Fruit fly (Drosophila melanogaster): Measurements from ENCODE around the gene CG14342.

dm6 chr2L:1164294-1164693 is 39.7 kb upstream of the CG14342 start, which contains the start of gene IntS14:
- TF ChIP-seq usp (GFP tag; optimal IDR thresholded peaks at IDR 0.05) (no peak), pan (optimal IDR thresholded peaks at IDR 0.05) (no peak)

Measured in whole organism.